Fruit fly (Drosophila melanogaster): ENCODE results near the gene CG7910.

CG7910 gene

DNA sequence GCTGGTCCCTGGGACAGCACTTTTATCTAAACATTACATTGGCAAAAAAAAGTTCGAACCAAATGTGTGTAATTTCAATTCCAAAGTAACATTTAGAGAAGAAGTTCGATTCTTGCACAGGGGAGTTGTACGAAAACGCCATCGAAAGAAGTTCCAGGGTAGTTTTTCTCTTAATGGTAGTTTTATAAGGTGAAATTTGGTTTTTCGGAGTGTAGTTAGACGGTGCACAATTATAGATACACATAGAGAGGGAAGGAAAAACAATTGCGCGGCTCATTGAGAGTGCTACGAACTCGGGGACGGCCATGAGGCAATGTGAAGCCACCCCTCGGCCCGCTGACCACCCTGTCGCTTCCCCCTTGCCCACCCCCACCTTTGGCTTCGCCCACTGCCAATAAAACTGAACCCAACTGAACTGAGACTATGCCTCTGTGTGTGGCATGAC is 23.2 kb downstream of the CG7910 start (continued):
- TF ChIP-seq tll (GFP tag; optimal IDR thresholded peaks at IDR 0.05): no peak
- peak; percentile 71 for TF ChIP-seq bab2 (GFP tag; optimal IDR thresholded peaks at IDR 0.05)
- peak; percentile 73 for TF ChIP-seq sens (GFP tag)
- TF ChIP-seq CG1529 (GFP tag; optimal IDR thresholded peaks at IDR 0.05): peak; percentile 59
- no peak for TF ChIP-seq CG12236 (GFP tag; optimal IDR thresholded peaks at IDR 0.05)
- peak; percentile 37; the same call in 1 of the 4 replicates for TF ChIP-seq chinmo (GFP tag; IDR thresholded peaks at IDR 0.05; ENCODE audit: partially characterized antibody)
- peak; percentile 24 for TF ChIP-seq pb (GFP tag; optimal IDR thresholded peaks at IDR 0.05)
- no peak for TF ChIP-seq trem (tag; optimal IDR thresholded peaks at IDR 0.05)
- TF ChIP-seq CG5180 (GFP tag; optimal IDR thresholded peaks at IDR 0.05): peak; percentile 24
- no peak for TF ChIP-seq Sin3A (optimal IDR thresholded peaks at IDR 0.05)
- TF ChIP-seq CG10462 (GFP tag; optimal IDR thresholded peaks at IDR 0.05): peak; percentile 9
- peak; percentile 57; the same call in 1 of the 2 replicates for TF ChIP-seq dati (GFP tag; IDR thresholded peaks at IDR 0.05)
- peak; percentile 12 for TF ChIP-seq Deaf1 (tag; optimal IDR thresholded peaks at IDR 0.05)
- peak; percentile 41 for TF ChIP-seq sug (tag; optimal IDR thresholded peaks at IDR 0.05)
- peak; percentile 70 for TF ChIP-seq lmd (GFP tag; IDR thresholded peaks at IDR 0.05)
- peak; percentile 24 for TF ChIP-seq CG30431 (GFP tag; optimal IDR thresholded peaks at IDR 0.05)
- TF ChIP-seq BtbVII (GFP tag; optimal IDR thresholded peaks at IDR 0.05): peak; percentile 35
- no peak for TF ChIP-seq CG8765 (GFP tag; IDR thresholded peaks at IDR 0.05)
- no peak for TF ChIP-seq CG2202 (tag; optimal IDR thresholded peaks at IDR 0.05)
- no peak for TF ChIP-seq dan (GFP tag; IDR thresholded peaks at IDR 0.05)
- 0 out of 2 replicates have a peak, but pooled peaks have one; percentile 16 for TF ChIP-seq Poxn (GFP tag; IDR thresholded peaks at IDR 0.05)
- TF ChIP-seq CG14667 (GFP tag; IDR thresholded peaks at IDR 0.05): peak; percentile 65; the same call in 1 of the 2 replicates
- peak; percentile 27; the same call in 2 of the 4 replicates for TF ChIP-seq Gug (GFP tag; IDR thresholded peaks at IDR 0.05)
- peak; percentile 66 for TF ChIP-seq nerfin-1 (tag; optimal IDR thresholded peaks at IDR 0.05)
- TF ChIP-seq Awh (GFP tag; IDR thresholded peaks at IDR 0.05): peak; percentile 69
- TF ChIP-seq bowl (GFP tag; IDR thresholded peaks at IDR 0.05): 0 out of 2 replicates have a peak, but pooled peaks have one; percentile 31
- 0 out of 2 replicates have a peak, but pooled peaks have one; percentile 11 for TF ChIP-seq CG17612 (GFP tag; IDR thresholded peaks at IDR 0.05)
- peak; percentile 67 for TF ChIP-seq Oli (tag; optimal IDR thresholded peaks at IDR 0.05)
- TF ChIP-seq CG12155 (GFP tag; optimal IDR thresholded peaks at IDR 0.05): peak; percentile 7
- TF ChIP-seq ci (GFP tag; IDR thresholded peaks at IDR 0.05): peak; percentile 68
- TF ChIP-seq Hsf (GFP tag; optimal IDR thresholded peaks at IDR 0.05): peak; percentile 68
- TF ChIP-seq Aef1 (GFP tag; IDR thresholded peaks at IDR 0.05): peak; percentile 46; the same call in 1 of the 3 replicates
- TF ChIP-seq shn (GFP tag; optimal IDR thresholded peaks at IDR 0.05): peak; percentile 28
- peak; percentile 72 for TF ChIP-seq tin (GFP tag; optimal IDR thresholded peaks at IDR 0.05)
- TF ChIP-seq gsb-n (tag; optimal IDR thresholded peaks at IDR 0.05): peak; percentile 45
- TF ChIP-seq zfh1 (GFP tag; IDR thresholded peaks at IDR 0.05): peak; percentile 73; the same call in 2 of the 3 replicates
- no peak for TF ChIP-seq jigr1 (GFP tag; IDR thresholded peaks at IDR 0.05)
- TF ChIP-seq exex (tag; optimal IDR thresholded peaks at IDR 0.05): no peak
- TF ChIP-seq ftz-f1 (GFP tag; optimal IDR thresholded peaks at IDR 0.05): no peak
- peak; percentile 49 for TF ChIP-seq dmrt11E (tag; optimal IDR thresholded peaks at IDR 0.05)
- TF ChIP-seq kay (GFP tag; optimal IDR thresholded peaks at IDR 0.05): peak; percentile 82
- no peak for TF ChIP-seq CrebB (tag; optimal IDR thresholded peaks at IDR 0.05)
- TF ChIP-seq salm (tag; optimal IDR thresholded peaks at IDR 0.05): no peak
- TF ChIP-seq slp2 (GFP tag; optimal IDR thresholded peaks at IDR 0.05): peak; percentile 44
- peak; percentile 75 for TF ChIP-seq unpg (GFP tag; optimal IDR thresholded peaks at IDR 0.05)
- peak; percentile 66 for TF ChIP-seq tx (GFP tag; optimal IDR thresholded peaks at IDR 0.05)
- TF ChIP-seq Antp (GFP tag; optimal IDR thresholded peaks at IDR 0.05): peak; percentile 58
- TF ChIP-seq CG17829 (tag; optimal IDR thresholded peaks at IDR 0.05): peak; percentile 65
- TF ChIP-seq sob (GFP tag; IDR thresholded peaks at IDR 0.05): peak; percentile 72
- no peak for TF ChIP-seq unc-4 (GFP tag; IDR thresholded peaks at IDR 0.05; ENCODE audit: partially characterized antibody)
- TF ChIP-seq CG18619 (GFP tag; optimal IDR thresholded peaks at IDR 0.05): peak; percentile 59
- peak; percentile 30; the same call in 1 of the 2 replicates for TF ChIP-seq ranshi (GFP tag; IDR thresholded peaks at IDR 0.05)
